Worm (Caenorhabditis elegans) whole organism, L1 larva: Measurements from ENCODE around the gene Y42H9AR.2.

Experiments used
- lin-39 ChIP-seq: fragments of 150-350 bp; optimal IDR thresholded peaks from 2 replicates; lab custom pipeline; 2014; ENCODE audit warnings: missing biosample characterization, missing genetic modification reagents, missing genetic modification characterization
- pag-3 ChIP-seq: sonication (generic microtip); optimal IDR thresholded peaks from 2 replicates; lab custom pipeline; 2017; ENCODE audit warnings: missing genetic modification characterization, mild to moderate bottlenecking, missing compliant biosample characterization, antibody characterized with exemption, borderline replicate concordance; ENCODE audit not compliant: insufficient read depth
- zag-1 ChIP-seq: fragments of 150-350 bp; optimal IDR thresholded peaks from 2 replicates; lab custom pipeline; 2014; ENCODE audit warnings: missing biosample characterization, missing genetic modification characterization
- ztf-4 ChIP-seq: fragments of 150-350 bp; optimal IDR thresholded peaks from 2 replicates; lab custom pipeline; 2014; ENCODE audit warnings: missing biosample characterization, missing genetic modification characterization

DNA sequence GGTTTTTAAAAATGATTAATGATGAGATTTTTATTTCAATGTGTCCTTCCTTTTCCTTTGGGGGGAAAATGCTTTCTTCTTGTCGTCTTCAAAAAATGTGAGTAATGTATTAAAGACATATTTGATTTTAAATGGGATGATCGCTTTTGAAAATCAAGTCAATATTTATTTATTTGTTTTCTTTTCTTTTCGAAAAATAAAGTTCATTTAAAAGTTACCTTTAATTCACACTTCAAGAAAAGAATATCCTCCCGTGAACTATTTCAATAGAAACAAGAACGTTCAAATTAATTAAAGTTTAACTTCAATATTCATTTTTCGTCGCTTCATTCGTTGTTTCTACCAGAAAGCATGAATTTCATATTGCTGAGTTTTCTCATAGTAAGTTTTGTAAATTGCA, 15.8 kb downstream of the Y42H9AR.2 start, which contains the start of gene irld-8:
- TF ChIP-seq ztf-4 (tag; lab: Kevin White, UChicago), result no peak
- no peak for TF ChIP-seq lin-39 (tag; lab: Kevin White, UChicago)
- TF ChIP-seq pag-3 (tag; lab: Kevin White, UChicago), result no peak
- TF ChIP-seq zag-1, result no peak
